Worm (Caenorhabditis elegans) whole organism, L4 larva: ENCODE measurements around the gene sre-46.

Source experiments
- D1046.2 ChIP-seq: fragments of 200-800 bp; sonication (Bioruptor generic); IDR thresholded peaks from 2 replicates; pipeline ENCODE4 v1.3.6; 2022; ENCODE audit warnings: missing genetic modification characterization, missing compliant biosample characterization
- F10B5.3 ChIP-seq: sonication (generic microtip); optimal IDR thresholded peaks from 2 replicates; lab custom pipeline; 2016; ENCODE audit warnings: mild to moderate bottlenecking, missing genetic modification characterization, missing compliant biosample characterization
- F26F4.8 ChIP-seq: fragments of 200-800 bp; sonication (Bioruptor generic); conservative IDR thresholded peaks from 2 replicates; pipeline ENCODE4 v1.3.6; 2022; ENCODE audit warnings: missing genetic modification characterization, missing compliant biosample characterization
- R02D3.7 ChIP-seq: fragments of 150-350 bp; sonication (generic microtip); optimal IDR thresholded peaks from 3 replicates; lab custom pipeline; 2014; ENCODE audit warnings: missing biosample characterization, missing genetic modification characterization
- T20F7.1 ChIP-seq: fragments of 200-800 bp; sonication (Bioruptor generic); optimal IDR thresholded peaks from 2 replicates; lab custom pipeline; 2018; ENCODE audit warnings: mild to moderate bottlenecking, missing genetic modification characterization, missing compliant biosample characterization
- Y75B8A.6 ChIP-seq: fragments of 200-800 bp; sonication (Bioruptor generic); IDR thresholded peaks from 2 replicates; pipeline ENCODE4 v1.3.6; 2022; ENCODE audit warnings: missing genetic modification reagents, missing genetic modification characterization, missing compliant biosample characterization
- aha-1 ChIP-seq: fragments of 150-350 bp; peaks from one replicate; lab custom pipeline; 2014; ENCODE audit warnings: missing biosample characterization, missing genetic modification characterization
- ceh-82 ChIP-seq: sonication (generic microtip); optimal IDR thresholded peaks from 2 replicates; lab custom pipeline; 2017; ENCODE audit warnings: missing biosample characterization, missing genetic modification characterization
- cey-2 ChIP-seq: sonication (generic microtip); optimal IDR thresholded peaks from 3 replicates; lab custom pipeline; 2017; ENCODE audit warnings: missing genetic modification characterization, mild to moderate bottlenecking, missing compliant biosample characterization, antibody characterized with exemption, borderline replicate concordance; ENCODE audit not compliant: insufficient read depth
- ctbp-1 ChIP-seq: fragments of 200-800 bp; sonication (Bioruptor generic); IDR thresholded peaks from 2 replicates; pipeline ENCODE4 v1.3.6; 2022; ENCODE audit warnings: missing genetic modification reagents, missing genetic modification characterization, missing compliant biosample characterization
- daf-19 ChIP-seq: fragments of 200-800 bp; sonication (Bioruptor generic); conservative IDR thresholded peaks from 2 replicates; pipeline ENCODE4 v1.3.6; 2022; ENCODE audit warnings: missing genetic modification characterization, missing compliant biosample characterization
- dmd-6 ChIP-seq: fragments of 200-800 bp; sonication (Bioruptor generic); IDR thresholded peaks from 2 replicates; pipeline ENCODE4 v1.3.6; 2022; ENCODE audit warnings: missing genetic modification reagents, missing genetic modification characterization, missing compliant biosample characterization
- egl-27 ChIP-seq: sonication (generic microtip); optimal IDR thresholded peaks from 3 replicates; lab custom pipeline; 2017; ENCODE audit warnings: missing biosample characterization, missing genetic modification reagents, missing genetic modification characterization
- egl-43 ChIP-seq: fragments of 200-800 bp; sonication (Bioruptor generic); IDR thresholded peaks from 2 replicates; pipeline ENCODE4 v1.3.6; 2022; ENCODE audit warnings: missing genetic modification reagents, missing genetic modification characterization, missing compliant biosample characterization
- hlh-30 ChIP-seq: sonication (generic microtip); optimal IDR thresholded peaks from 2 replicates; lab custom pipeline; 2017; ENCODE audit warnings: antibody characterized with exemption, mild to moderate bottlenecking, missing genetic modification characterization, missing compliant biosample characterization; ENCODE audit not compliant: insufficient read depth
- lin-29 ChIP-seq: fragments of 200-800 bp; sonication (Bioruptor generic); IDR thresholded peaks from 2 replicates; pipeline ENCODE4 v1.3.6; 2022; ENCODE audit warnings: missing genetic modification reagents, missing genetic modification characterization, missing compliant biosample characterization
- lin-38 ChIP-seq: fragments of 200-800 bp; sonication (Bioruptor generic); IDR thresholded peaks from 2 replicates; pipeline ENCODE4 v1.3.6; 2022; ENCODE audit warnings: missing genetic modification reagents, missing genetic modification characterization, missing compliant biosample characterization
- lsy-2 ChIP-seq, 2 experiments: fragments of 150-350 bp in 1 of 2; sonication (generic microtip) in 1 of 2; optimal IDR thresholded peaks; 2 replicates each; lab custom pipeline; 2014 to 2017; ENCODE audit warnings: missing biosample characterization in 2 of 2, missing genetic modification characterization in 2 of 2
- mdl-1 ChIP-seq, 2 experiments: fragments of 150-350 bp in 1 of 2; sonication (generic microtip) in 1 of 2; optimal IDR thresholded peaks; 2 replicates each; lab custom pipeline; 2014 to 2017; ENCODE audit warnings: missing biosample characterization in 2 of 2, missing genetic modification characterization in 2 of 2
- mdt-29 ChIP-seq: fragments of 200-800 bp; sonication (Bioruptor generic); IDR thresholded peaks from 2 replicates; pipeline ENCODE4 v1.3.6; 2022; ENCODE audit warnings: missing genetic modification reagents, missing genetic modification characterization, missing compliant biosample characterization
- nhr-28 ChIP-seq: fragments of 150-350 bp; optimal IDR thresholded peaks from 2 replicates; lab custom pipeline; 2014; ENCODE audit warnings: missing biosample characterization, missing genetic modification characterization
- nhr-42 ChIP-seq: fragments of 200-800 bp; sonication (Bioruptor generic); IDR thresholded peaks from 2 replicates; pipeline ENCODE4 v1.3.6; 2022; ENCODE audit warnings: missing genetic modification characterization, missing compliant biosample characterization
- nhr-48 ChIP-seq: sonication (generic microtip); optimal IDR thresholded peaks from 2 replicates; lab custom pipeline; 2016; ENCODE audit warnings: mild to moderate bottlenecking, missing genetic modification characterization, missing compliant biosample characterization
- nhr-76 ChIP-seq: fragments of 150-350 bp; optimal IDR thresholded peaks from 2 replicates; lab custom pipeline; 2014; ENCODE audit warnings: missing biosample characterization, missing genetic modification characterization
- nhr-77 ChIP-seq: fragments of 150-350 bp; optimal IDR thresholded peaks from 2 replicates; lab custom pipeline; 2014; ENCODE audit warnings: missing biosample characterization, missing genetic modification characterization
- pha-4 ChIP-seq, 2 experiments: fragments of 150-350 bp in 1 of 2; fragments of 200-800 bp in 1 of 2; sonication (Bioruptor generic) in 1 of 2; IDR thresholded peaks in 1 of 2; optimal IDR thresholded peaks in 1 of 2; 2 replicates each; pipeline versions ENCODE4 v1.3.6 to Lab custom; 2014 to 2022; ENCODE audit warnings: missing genetic modification characterization in 2 of 2, missing genetic modification reagents in 2 of 2, missing biosample characterization in 1 of 2, missing compliant biosample characterization in 1 of 2
- php-3 ChIP-seq: fragments of 200-800 bp; sonication (Bioruptor generic); IDR thresholded peaks from 2 replicates; pipeline ENCODE4 v1.3.6; 2022; ENCODE audit warnings: missing genetic modification reagents, missing genetic modification characterization, missing compliant biosample characterization
- sdz-12 ChIP-seq: fragments of 200-800 bp; sonication (Bioruptor generic); optimal IDR thresholded peaks from 2 replicates; lab custom pipeline; 2018; ENCODE audit warnings: mild to moderate bottlenecking, missing genetic modification characterization, missing compliant biosample characterization
- skn-1 ChIP-seq: fragments of 150-350 bp; optimal IDR thresholded peaks from 2 replicates; lab custom pipeline; 2014; ENCODE audit warnings: missing biosample characterization, missing genetic modification characterization
- spr-1 ChIP-seq: sonication (generic microtip); optimal IDR thresholded peaks from 2 replicates; lab custom pipeline; 2016; ENCODE audit warnings: mild to moderate bottlenecking, missing genetic modification characterization, missing compliant biosample characterization
- tra-1 ChIP-seq: fragments of 200-800 bp; sonication (Bioruptor generic); IDR thresholded peaks from 2 replicates; pipeline ENCODE4 v1.3.6; 2022; ENCODE audit warnings: missing genetic modification reagents, missing genetic modification characterization, missing compliant biosample characterization
- unc-130 ChIP-seq: sonication (generic microtip); optimal IDR thresholded peaks from 2 replicates; lab custom pipeline; 2016; ENCODE audit warnings: missing genetic modification reagents, missing genetic modification characterization, missing compliant biosample characterization
- unc-62 ChIP-seq, 3 experiments: fragments of 150-350 bp in 1 of 3; sonication (generic microtip); optimal IDR thresholded peaks in 2 of 3; peaks in 1 of 3; 1 replicate in 1 of 3; 2 replicates in 2 of 3; lab custom pipeline; 2014 to 2017; ENCODE audit warnings: missing biosample characterization in 3 of 3, missing genetic modification characterization in 3 of 3, missing genetic modification reagents in 3 of 3, missing genotype in 1 of 3
- zip-11 ChIP-seq: fragments of 200-800 bp; sonication (Bioruptor generic); IDR thresholded peaks from 2 replicates; pipeline ENCODE4 v1.3.6; 2022; ENCODE audit warnings: missing genetic modification characterization, missing compliant biosample characterization

sre-46 gene

ce11 chrII:13752016-13752415 is 30.9 kb upstream of the sre-46 start, which contains the start of gene arrd-14:
Gene arrd-14, plus strand, starts transcription at chrII:13752316.
- no peak for TF ChIP-seq zip-11 (GFP tag; lab: Robert Waterston, UW)
- TF ChIP-seq T20F7.1 (GFP tag; lab: Kevin White, UChicago), result no peak
- TF ChIP-seq lin-29 (GFP tag; lab: Robert Waterston, UW), result no peak
- no peak for TF ChIP-seq egl-43 (GFP tag; lab: Robert Waterston, UW)
- no peak for TF ChIP-seq mdt-29 (GFP tag; lab: Robert Waterston, UW)
- no peak for TF ChIP-seq nhr-42 (GFP tag; lab: Robert Waterston, UW)
- TF ChIP-seq F10B5.3, result no peak
- TF ChIP-seq R02D3.7, result no peak
- no peak for TF ChIP-seq pha-4 (GFP tag; IDR thresholded peaks at IDR 0.05; lab: Robert Waterston, UW)
- TF ChIP-seq pha-4 (tag; optimal IDR thresholded peaks at IDR 0.05; lab: Kevin White, UChicago), result no peak
- no peak for TF ChIP-seq lsy-2 (tag; optimal IDR thresholded peaks at IDR 0.05; lab: Kevin White, UChicago)
- TF ChIP-seq unc-130 (GFP tag; lab: Kevin White, UChicago), result no peak
- TF ChIP-seq dmd-6 (GFP tag; lab: Robert Waterston, UW), result no peak
- no peak for TF ChIP-seq php-3
- no peak for TF ChIP-seq nhr-76
- TF ChIP-seq nhr-77 (tag; lab: Kevin White, UChicago), result no peak
- no peak for TF ChIP-seq daf-19 (GFP tag; lab: Robert Waterston, UW)
- TF ChIP-seq egl-27 (tag; lab: Kevin White, UChicago), result no peak
- TF ChIP-seq spr-1 (tag; lab: Kevin White, UChicago), result no peak
- TF ChIP-seq lin-38 (GFP tag; lab: Robert Waterston, UW), result no peak

- TF ChIP-seq cey-2 (no peak), ctbp-1 (GFP tag; lab: Robert Waterston, UW) (no peak), tra-1 (GFP tag; lab: Robert Waterston, UW) (0 out of 2 replicates have a peak, but pooled peaks have one; percentile 27), nhr-28 (peak; percentile 13), mdl-1 (tag; optimal IDR thresholded peaks at IDR 0.05; lab: Kevin White, UChicago) (peak in 1 of 2 experiments; percentile 11)
- TF ChIP-seq, all 104 proteins: peak for 3
Observed at ce11 chrII:13751030-13751429, 29.9 kb upstream of the sre-46 start.

- TF ChIP-seq nhr-48 (no peak), hlh-30 (no peak), sdz-12 (GFP tag; lab: Kevin White, UChicago) (no peak), F26F4.8 (no peak), ctbp-1 (GFP tag; lab: Robert Waterston, UW) (no peak), tra-1 (GFP tag; lab: Robert Waterston, UW) (no peak), ceh-82 (no peak), pha-4 (GFP tag; IDR thresholded peaks at IDR 0.05; lab: Robert Waterston, UW) (no peak), pha-4 (tag; optimal IDR thresholded peaks at IDR 0.05; lab: Kevin White, UChicago) (no peak), aha-1 (tag; lab: Kevin White, UChicago) (peak; percentile 83), skn-1 (tag; lab: Kevin White, UChicago) (no peak), unc-62 (GFP tag; optimal IDR thresholded peaks at IDR 0.05 in 1 of 2; lab: Kevin White, UChicago) (peak in 1 of 2 experiments; percentile 34), unc-62 (tag; optimal IDR thresholded peaks at IDR 0.05; lab: Kevin White, UChicago) (no peak)
Observed at ce11 chrII:13750128-13750527, 29.0 kb upstream of the sre-46 start.

- TF ChIP-seq Y75B8A.6 (no peak), aha-1 (tag; lab: Kevin White, UChicago) (peak; percentile 20), nhr-28 (no peak)
Observed at ce11 chrII:13741449-13741848, 20.3 kb upstream of the sre-46 start, which contains the start of gene mig-14. Gene mig-14, plus strand, starts transcription at chrII:13741738.

ce11 chrII:13739423-13739822 is 18.3 kb upstream of the sre-46 start:
- TF ChIP-seq D1046.2 (GFP tag; lab: Robert Waterston, UW), result no peak
- peak; percentile 83 for TF ChIP-seq aha-1 (tag; lab: Kevin White, UChicago)
- TF ChIP-seq, all 104 proteins: peak for 1
